Worm (Caenorhabditis elegans) whole organism, L1 larva: ENCODE data around the gene mrps-35.

Experiments used
- C16A3.4 ChIP-seq: fragments of 150-350 bp; optimal IDR thresholded peaks from 2 replicates; lab custom pipeline; 2014; ENCODE audit warnings: missing biosample characterization, missing genetic modification characterization
- Y116A8C.19 ChIP-seq: sonication (generic microtip); optimal IDR thresholded peaks from 2 replicates; lab custom pipeline; 2016; ENCODE audit warnings: missing compliant biosample characterization, missing genetic modification characterization, borderline replicate concordance
- aha-1 ChIP-seq: fragments of 150-350 bp; optimal IDR thresholded peaks from 2 replicates; lab custom pipeline; 2014; ENCODE audit warnings: missing biosample characterization, missing genetic modification characterization
- ama-1 ChIP-seq: fragments of 150-350 bp; optimal IDR thresholded peaks from 2 replicates; lab custom pipeline; 2014
- ceh-8 ChIP-seq: fragments of 200-800 bp; sonication (Bioruptor generic); optimal IDR thresholded peaks from 2 replicates; lab custom pipeline; 2018; ENCODE audit warnings: mild to moderate bottlenecking, missing genetic modification characterization, moderate library complexity, missing compliant biosample characterization
- ceh-82 ChIP-seq, 3 experiments: fragments of 150-350 bp in 1 of 3; sonication (generic microtip) in 2 of 3; optimal IDR thresholded peaks; 2 replicates each; lab custom pipeline; 2014 to 2017; ENCODE audit warnings: missing biosample characterization in 3 of 3, missing genetic modification characterization in 3 of 3
- dpl-1 ChIP-seq, 3 experiments: fragments of 150-350 bp in 2 of 3; sonication (generic microtip) in 1 of 3; optimal IDR thresholded peaks; 2 replicates each; lab custom pipeline; 2014 to 2017; ENCODE audit warnings: missing biosample characterization in 3 of 3, missing genetic modification characterization in 3 of 3, missing genetic modification reagents in 3 of 3
- dsc-1 ChIP-seq: sonication (generic microtip); optimal IDR thresholded peaks from 2 replicates; lab custom pipeline; 2016; ENCODE audit warnings: mild to moderate bottlenecking, missing genetic modification characterization, missing compliant biosample characterization
- efl-1 ChIP-seq, 4 experiments: fragments of 150-350 bp; optimal IDR thresholded peaks in 3 of 4; peaks in 1 of 4; 1 replicate in 1 of 4; 2 replicates in 3 of 4; lab custom pipeline; 2014; ENCODE audit warnings: missing biosample characterization in 2 of 4, missing genetic modification characterization in 2 of 4, missing genetic modification reagents in 2 of 4
- efl-3 ChIP-seq: fragments of 200-800 bp; sonication (Bioruptor generic); optimal IDR thresholded peaks from 2 replicates; lab custom pipeline; 2018; ENCODE audit warnings: mild to moderate bottlenecking, missing genetic modification characterization, missing compliant biosample characterization
- egl-27 ChIP-seq, 2 experiments: fragments of 150-350 bp in 1 of 2; sonication (generic microtip); optimal IDR thresholded peaks; 3 replicates each; lab custom pipeline; 2017 to 2018; ENCODE audit warnings: missing biosample characterization in 2 of 2, missing genetic modification characterization in 2 of 2, missing genetic modification reagents in 2 of 2
- elt-2 ChIP-seq: sonication (generic microtip); optimal IDR thresholded peaks from 2 replicates; lab custom pipeline; 2016; ENCODE audit warnings: missing genetic modification characterization, mild to moderate bottlenecking, inconsistent platforms, missing compliant biosample characterization, missing genetic modification reagents
- elt-3 ChIP-seq, 6 experiments: fragments of 150-350 bp in 1 of 6; sonication (generic microtip); optimal IDR thresholded peaks; 2 replicates each; lab custom pipeline; 2017 to 2018; ENCODE audit warnings: missing biosample characterization in 6 of 6, missing genetic modification characterization in 6 of 6, inconsistent platforms in 1 of 6
- ets-5 ChIP-seq: fragments of 200-800 bp; sonication (Bioruptor generic); IDR thresholded peaks from 2 replicates; pipeline ENCODE4 v1.3.6; 2022; ENCODE audit warnings: missing genetic modification characterization, missing compliant biosample characterization
- fkh-4 ChIP-seq: sonication (generic microtip); optimal IDR thresholded peaks from 2 replicates; lab custom pipeline; 2016; ENCODE audit warnings: missing compliant biosample characterization, missing genetic modification characterization, borderline replicate concordance
- fos-1 ChIP-seq: fragments of 150-350 bp; optimal IDR thresholded peaks from 2 replicates; lab custom pipeline; 2014; ENCODE audit warnings: missing biosample characterization, missing genetic modification characterization
- jun-1 ChIP-seq: fragments of 150-350 bp; optimal IDR thresholded peaks from 2 replicates; lab custom pipeline; 2014; ENCODE audit warnings: missing biosample characterization, missing genetic modification reagents, missing genetic modification characterization
- lin-35 ChIP-seq, 2 experiments: fragments of 150-350 bp; optimal IDR thresholded peaks; 2 replicates each; lab custom pipeline; 2014; ENCODE audit warnings: missing biosample characterization in 2 of 2, missing genetic modification characterization in 2 of 2, missing genetic modification reagents in 2 of 2
- mab-9 ChIP-seq: fragments of 200-800 bp; sonication (Bioruptor generic); IDR thresholded peaks from 2 replicates; pipeline ENCODE4 v1.3.6; 2022; ENCODE audit warnings: missing genetic modification reagents, missing genetic modification characterization, missing compliant biosample characterization
- mep-1 ChIP-seq: fragments of 150-350 bp; optimal IDR thresholded peaks from 2 replicates; lab custom pipeline; 2014; ENCODE audit warnings: missing biosample characterization, missing genetic modification characterization
- nhr-11 ChIP-seq: fragments of 150-350 bp; optimal IDR thresholded peaks from 2 replicates; lab custom pipeline; 2014; ENCODE audit warnings: missing biosample characterization, missing genetic modification characterization
- nhr-12 ChIP-seq: sonication (generic microtip); optimal IDR thresholded peaks from 2 replicates; lab custom pipeline; 2017; ENCODE audit warnings: missing biosample characterization, missing genetic modification characterization
- nhr-19 ChIP-seq: fragments of 200-800 bp; sonication (Bioruptor generic); conservative IDR thresholded peaks from 2 replicates; pipeline ENCODE4 v1.3.6; 2022; ENCODE audit warnings: missing genetic modification characterization, missing compliant biosample characterization
- nhr-20 ChIP-seq: sonication (generic microtip); optimal IDR thresholded peaks from 2 replicates; lab custom pipeline; 2016; ENCODE audit warnings: mild to moderate bottlenecking, missing genetic modification characterization, missing compliant biosample characterization
- nhr-47 ChIP-seq: sonication (generic microtip); optimal IDR thresholded peaks from 2 replicates; lab custom pipeline; 2016; ENCODE audit warnings: mild to moderate bottlenecking, missing genetic modification characterization, moderate library complexity, missing compliant biosample characterization
- nhr-76 ChIP-seq: sonication (generic microtip); optimal IDR thresholded peaks from 2 replicates; lab custom pipeline; 2017; ENCODE audit warnings: missing biosample characterization, missing genetic modification characterization
- nhr-85 ChIP-seq: sonication (generic microtip); peaks from one replicate; lab custom pipeline; 2016; ENCODE audit warnings: missing genetic modification characterization, inconsistent platforms, missing compliant biosample characterization
- nhr-90 ChIP-seq: sonication (generic microtip); optimal IDR thresholded peaks from 2 replicates; lab custom pipeline; 2016; ENCODE audit warnings: mild to moderate bottlenecking, missing genetic modification characterization, missing compliant biosample characterization; ENCODE audit not compliant: poor library complexity
- pag-3 ChIP-seq: sonication (generic microtip); optimal IDR thresholded peaks from 2 replicates; lab custom pipeline; 2017; ENCODE audit warnings: missing genetic modification characterization, mild to moderate bottlenecking, missing compliant biosample characterization, antibody characterized with exemption, borderline replicate concordance; ENCODE audit not compliant: insufficient read depth
- pqm-1 ChIP-seq: sonication (generic microtip); optimal IDR thresholded peaks from 3 replicates; lab custom pipeline; 2017; ENCODE audit warnings: missing biosample characterization, missing genetic modification characterization
- skn-1 ChIP-seq: fragments of 150-350 bp; optimal IDR thresholded peaks from 2 replicates; lab custom pipeline; 2014; ENCODE audit warnings: missing biosample characterization, missing genetic modification characterization
- sox-4 ChIP-seq: sonication (generic microtip); optimal IDR thresholded peaks from 2 replicates; lab custom pipeline; 2016; ENCODE audit warnings: missing genetic modification characterization, missing compliant biosample characterization
- sptf-1 ChIP-seq: fragments of 150-350 bp; optimal IDR thresholded peaks from 2 replicates; lab custom pipeline; 2014; ENCODE audit warnings: missing biosample characterization, missing genetic modification characterization
- tlp-1 ChIP-seq: fragments of 150-350 bp; optimal IDR thresholded peaks from 2 replicates; lab custom pipeline; 2014; ENCODE audit warnings: missing biosample characterization, missing genetic modification characterization
- unc-30 ChIP-seq: sonication (generic microtip); optimal IDR thresholded peaks from 2 replicates; lab custom pipeline; 2017; ENCODE audit warnings: missing biosample characterization, missing genetic modification characterization
- unc-62 ChIP-seq: fragments of 150-350 bp; optimal IDR thresholded peaks from 2 replicates; lab custom pipeline; 2014; ENCODE audit warnings: missing biosample characterization, missing genetic modification reagents, missing genetic modification characterization
- vab-15 ChIP-seq: sonication (generic microtip); optimal IDR thresholded peaks from 2 replicates; lab custom pipeline; 2017; ENCODE audit warnings: missing genotype, mild to moderate bottlenecking, missing genetic modification characterization, missing compliant biosample characterization
- xbp-1 ChIP-seq: sonication (generic microtip); optimal IDR thresholded peaks from 2 replicates; lab custom pipeline; 2016; ENCODE audit warnings: missing genetic modification characterization, missing compliant biosample characterization
- zag-1 ChIP-seq: fragments of 150-350 bp; optimal IDR thresholded peaks from 2 replicates; lab custom pipeline; 2014; ENCODE audit warnings: missing biosample characterization, missing genetic modification characterization
- zip-4 ChIP-seq: fragments of 200-800 bp; sonication (Bioruptor generic); optimal IDR thresholded peaks from 2 replicates; lab custom pipeline; 2018; ENCODE audit warnings: mild to moderate bottlenecking, missing genetic modification characterization, moderate library complexity, missing compliant biosample characterization

The mrps-35 gene

DNA sequence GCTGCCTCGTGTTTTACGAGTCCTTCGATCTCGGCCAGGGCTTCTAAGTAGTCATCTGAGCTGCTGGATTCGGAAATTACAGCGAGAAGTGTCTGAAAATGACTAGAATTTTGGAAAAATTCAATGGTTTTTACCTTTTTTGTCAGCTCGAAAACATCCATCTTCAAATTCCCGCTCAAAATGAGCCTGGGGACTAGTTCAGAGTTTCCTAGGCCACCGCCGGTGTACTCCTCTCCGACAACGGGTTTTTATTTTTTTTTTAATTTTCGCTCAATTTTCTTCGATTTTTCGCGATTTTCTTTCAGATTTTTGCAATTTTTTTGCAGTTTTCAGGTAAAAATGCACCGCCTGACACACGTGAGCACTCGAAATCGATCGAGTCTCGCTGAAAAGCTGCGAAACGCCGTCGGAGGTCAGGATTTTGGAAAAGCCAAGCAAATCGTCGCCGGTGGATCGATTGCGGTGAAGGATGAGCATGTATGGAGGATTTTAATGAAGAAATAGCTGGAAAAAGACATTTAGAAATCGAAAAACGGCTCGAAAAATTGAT is at the start of gene mrps-35, which contains the start of gene sws-1 (continued):
- TF ChIP-seq unc-62 (GFP tag; lab: Kevin White, UChicago) (no peak), aha-1 (tag; lab: Kevin White, UChicago) (no peak), pqm-1 (tag; lab: Kevin White, UChicago) (no peak), vab-15 (tag; lab: Kevin White, UChicago) (peak; percentile 20), unc-30 (no peak), pag-3 (tag; lab: Kevin White, UChicago) (no peak), ets-5 (GFP tag; lab: Robert Waterston, UW) (no peak), xbp-1 (tag; lab: Kevin White, UChicago) (peak; percentile 82), nhr-47 (tag; lab: Kevin White, UChicago) (peak; percentile 92), elt-2 (peak; percentile 59), egl-27 (tag; optimal IDR thresholded peaks at IDR 0.05; lab: Kevin White, UChicago) (no peak), fos-1 (tag; lab: Kevin White, UChicago) (peak; percentile 35), mep-1 (peak; percentile 76), zag-1 (no peak), nhr-90 (tag; lab: Kevin White, UChicago) (peak; percentile 91), dsc-1 (tag; lab: Kevin White, UChicago) (peak; percentile 92), mab-9 (GFP tag; lab: Robert Waterston, UW) (peak; percentile 81), C16A3.4 (tag; lab: Kevin White, UChicago) (no peak), efl-3 (GFP tag; lab: Kevin White, UChicago) (peak; percentile 17), skn-1 (peak; percentile 47), nhr-20 (tag; lab: Kevin White, UChicago) (peak; percentile 79), ceh-8 (GFP tag; lab: Kevin White, UChicago) (peak; percentile 76), fkh-4 (tag; lab: Kevin White, UChicago) (peak; percentile 96), dpl-1 (GFP tag; optimal IDR thresholded peaks at IDR 0.05; lab: Kevin White, UChicago) (peak; percentile 92 to 94 (median 93)), efl-1 (optimal IDR thresholded peaks at IDR 0.05; lab: Kevin White, UChicago) (peak; percentile 72 to 95), efl-1 (GFP tag; optimal IDR thresholded peaks at IDR 0.05 in 1 of 2; lab: Kevin White, UChicago) (peak; percentile 94 to 99), zip-4 (GFP tag; lab: Kevin White, UChicago) (no peak), sox-4 (tag; lab: Kevin White, UChicago) (peak; percentile 87), sptf-1 (tag; lab: Kevin White, UChicago) (no peak), tlp-1 (tag; lab: Kevin White, UChicago) (no peak), ama-1 (lab: Kevin White, UChicago) (no peak), Y116A8C.19 (peak; percentile 70)

DNA sequence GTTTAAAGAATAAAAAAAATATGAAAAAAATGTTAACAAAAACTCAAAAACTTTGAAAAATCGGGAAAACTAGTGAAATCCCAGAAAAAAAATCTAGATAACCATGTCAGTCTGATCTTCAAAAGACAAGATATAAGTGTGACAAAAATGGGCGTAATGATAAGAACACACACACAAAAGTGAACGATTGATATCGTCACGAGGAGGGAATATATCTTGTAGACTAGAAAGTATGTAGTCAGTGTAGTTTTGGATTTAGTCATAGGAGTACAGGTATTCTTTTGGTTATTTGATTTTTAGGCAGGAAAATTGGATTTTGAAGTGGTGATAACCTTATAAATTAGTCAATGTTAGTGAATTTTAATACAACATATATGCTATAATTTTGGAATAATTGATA is 46.6 kb upstream of the mrps-35 start:
- TF ChIP-seq efl-1 (optimal IDR thresholded peaks at IDR 0.05; lab: Kevin White, UChicago), result no peak
- peak in 1 of 2 experiments; percentile 11 for TF ChIP-seq efl-1 (GFP tag; optimal IDR thresholded peaks at IDR 0.05 in 1 of 2; lab: Kevin White, UChicago)
- no peak for TF ChIP-seq mep-1
- TF ChIP-seq elt-3 (tag; optimal IDR thresholded peaks at IDR 0.05; lab: Kevin White, UChicago), result peak in 1 of 6 experiments; percentile 49
- TF ChIP-seq nhr-20 (tag; lab: Kevin White, UChicago), result peak; percentile 67
- no peak for TF ChIP-seq sox-4 (tag; lab: Kevin White, UChicago)
- TF ChIP-seq nhr-85 (tag; lab: Kevin White, UChicago), result peak; percentile 12
- TF ChIP-seq, all 84 proteins: peak for 4

DNA sequence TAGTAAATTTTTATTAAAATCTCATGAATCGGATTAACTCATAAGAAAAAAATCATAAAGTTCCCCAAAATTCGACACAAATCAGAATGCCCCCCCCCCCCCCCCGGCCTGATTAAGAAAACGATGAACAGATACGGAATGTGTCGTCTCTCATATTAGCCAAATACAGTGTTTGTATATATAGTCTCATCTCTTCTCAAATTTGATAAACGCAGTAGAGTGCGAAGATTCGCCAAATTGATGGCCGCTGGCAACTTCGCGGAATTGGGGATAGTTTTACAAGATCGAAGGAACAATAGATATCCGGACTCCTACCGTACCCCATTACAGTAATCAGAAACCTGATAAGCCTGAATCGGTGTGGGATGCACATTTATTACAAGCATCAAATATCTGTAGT is 43.5 kb upstream of the mrps-35 start:
- TF ChIP-seq nhr-85 (tag; lab: Kevin White, UChicago) (peak; percentile 71), nhr-76 (no peak)

DNA sequence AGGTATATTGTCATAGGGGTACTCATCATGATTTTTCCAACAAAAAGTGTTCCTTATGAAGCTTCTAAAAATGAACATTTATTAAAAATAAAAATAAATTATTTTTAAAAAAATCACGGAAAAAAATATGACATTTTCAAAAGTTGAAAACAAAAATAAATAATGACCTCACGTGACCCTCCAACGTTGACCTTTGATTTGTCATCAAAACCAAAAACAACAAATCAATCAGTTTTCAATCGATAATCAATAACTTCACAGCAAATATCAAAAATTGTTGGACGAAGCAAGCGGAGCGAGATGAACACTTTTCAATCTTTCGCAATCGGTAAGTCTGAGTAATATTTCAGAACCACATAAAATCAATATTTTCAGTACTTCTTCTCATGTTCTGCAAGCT is 40.8 kb upstream of the mrps-35 start, which contains the start of gene Y80D3A.8:
Y80D3A.8 (plus strand) TSS at position 301 of the 400 bp plus-strand sequence.
- TF ChIP-seq nhr-76 (no peak), ceh-82 (tag; optimal IDR thresholded peaks at IDR 0.05; lab: Kevin White, UChicago) (no peak), jun-1 (tag; lab: Kevin White, UChicago) (no peak), nhr-11 (tag; lab: Kevin White, UChicago) (no peak), lin-35 (GFP tag; optimal IDR thresholded peaks at IDR 0.05; lab: Kevin White, UChicago) (no peak), aha-1 (tag; lab: Kevin White, UChicago) (no peak), nhr-19 (no peak), nhr-12 (no peak), elt-3 (tag; optimal IDR thresholded peaks at IDR 0.05; lab: Kevin White, UChicago) (no peak)
